Worm (Caenorhabditis elegans) whole organism, midembryonic: ENCODE data around the gene aaim-1.

Source experiments
- T22C8.4 ChIP-seq: fragments of 200-800 bp; sonication (Bioruptor generic); IDR thresholded peaks from 2 replicates; pipeline ENCODE4 v1.3.6; 2022; ENCODE audit warnings: missing genetic modification characterization, missing compliant biosample characterization
- med-1 ChIP-seq: sonication (generic microtip); optimal IDR thresholded peaks from 2 replicates; lab custom pipeline; 2017; ENCODE audit warnings: missing genetic modification characterization, mild to moderate bottlenecking, missing compliant biosample characterization, antibody characterized with exemption, missing genetic modification reagents; ENCODE audit not compliant: insufficient read depth

- TF ChIP-seq med-1 (GFP tag; lab: Kevin White, UChicago) (no peak), T22C8.4 (no peak)
Measured at ce11 chrX:6519473-6519872, 42.8 kb downstream of the aaim-1 start.
